Worm (Caenorhabditis elegans) whole organism, L4 larva: ENCODE results near the gene Y8A9A.2.

Experiments
- aly-2 ChIP-seq: sonication (generic microtip); optimal IDR thresholded peaks from 2 replicates; lab custom pipeline; 2018; ENCODE audit warnings: missing biosample characterization, missing genetic modification characterization
- ama-1 ChIP-seq: fragments of 150-350 bp; optimal IDR thresholded peaks from 2 replicates; lab custom pipeline; 2014; ENCODE audit warnings: inconsistent platforms, mixed read lengths
- mdl-1 ChIP-seq, 2 experiments: fragments of 150-350 bp in 1 of 2; sonication (generic microtip) in 1 of 2; optimal IDR thresholded peaks; 2 replicates each; lab custom pipeline; 2014 to 2017; ENCODE audit warnings: missing biosample characterization in 2 of 2, missing genetic modification characterization in 2 of 2
- nhr-48 ChIP-seq: sonication (generic microtip); optimal IDR thresholded peaks from 2 replicates; lab custom pipeline; 2016; ENCODE audit warnings: mild to moderate bottlenecking, missing genetic modification characterization, missing compliant biosample characterization
- saeg-2 ChIP-seq: fragments of 200-800 bp; sonication (Bioruptor generic); IDR thresholded peaks from 2 replicates; pipeline ENCODE4 v1.3.6; 2022; ENCODE audit warnings: missing genetic modification reagents, missing genetic modification characterization, missing compliant biosample characterization
- zfp-3 ChIP-seq: fragments of 200-800 bp; sonication (Bioruptor generic); conservative IDR thresholded peaks from 2 replicates; pipeline ENCODE4 v1.3.6; 2022; ENCODE audit warnings: missing genetic modification reagents, missing genetic modification characterization, missing compliant biosample characterization
- ztf-11 ChIP-seq: fragments of 150-350 bp; optimal IDR thresholded peaks from 2 replicates; lab custom pipeline; 2014; ENCODE audit warnings: missing biosample characterization, missing genetic modification characterization

ce11 chrII:3827801-3828200, 32.4 kb downstream of the Y8A9A.2 start, which contains the start of gene F54D10.8:
- TF ChIP-seq zfp-3 (GFP tag; lab: Robert Waterston, UW) (no peak), saeg-2 (GFP tag; lab: Robert Waterston, UW) (no peak), mdl-1 (tag; optimal IDR thresholded peaks at IDR 0.05; lab: Kevin White, UChicago) (no peak), ztf-11 (tag; lab: Kevin White, UChicago) (no peak), nhr-48 (tag; lab: Kevin White, UChicago) (no peak), aly-2 (tag; lab: Kevin White, UChicago) (no peak), ama-1 (lab: Kevin White, UChicago) (no peak)
